Worm (Caenorhabditis elegans) whole organism, L4/young adult: ENCODE measurements around the gene C16C8.10.

Source experiments
- W03F9.2 ChIP-seq: fragments of 150-350 bp; optimal IDR thresholded peaks from 2 replicates; lab custom pipeline; 2014; ENCODE audit warnings: missing biosample characterization, missing genetic modification characterization
- dao-5 ChIP-seq: sonication (generic microtip); optimal IDR thresholded peaks from 2 replicates; lab custom pipeline; 2016; ENCODE audit warnings: missing genotype, missing genetic modification characterization, moderate library complexity, missing compliant biosample characterization
- him-1 ChIP-seq: sonication (generic microtip); optimal IDR thresholded peaks from 2 replicates; lab custom pipeline; 2016; ENCODE audit warnings: missing genotype, missing genetic modification reagents, missing genetic modification characterization, missing compliant biosample characterization

DNA sequence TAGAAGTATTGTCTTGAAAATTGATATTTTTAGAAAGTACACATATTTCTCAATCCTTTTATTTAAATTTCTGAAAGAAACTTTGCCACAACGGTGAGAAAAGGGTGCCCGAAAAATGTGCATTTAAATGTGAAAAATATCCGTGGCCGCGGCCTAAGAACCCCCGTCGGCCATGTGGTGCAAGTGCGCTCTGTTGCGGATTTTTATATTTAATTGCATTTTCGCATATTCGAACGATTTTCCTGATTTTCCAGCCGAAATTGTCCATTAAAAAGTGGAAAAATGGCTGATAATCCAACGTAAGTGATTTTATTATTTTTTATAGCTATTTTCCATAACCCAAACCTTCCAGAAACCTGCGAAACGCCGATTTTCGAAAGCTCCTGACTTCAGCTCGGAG, 17.8 kb upstream of the C16C8.10 start, which contains the start of gene smu-2:
- TF ChIP-seq dao-5 (no peak), W03F9.2 (no peak), him-1 (tag; lab: Kevin White, UChicago) (no peak)
